Worm (Caenorhabditis elegans) whole organism, young adult: ENCODE measurements around the gene Y39A3B.1.

Source experiments
- B0261.1 ChIP-seq: sonication (generic microtip); optimal IDR thresholded peaks from 2 replicates; lab custom pipeline; 2016; ENCODE audit warnings: mild to moderate bottlenecking, missing genetic modification characterization, moderate library complexity, missing compliant biosample characterization
- dox-1 ChIP-seq: fragments of 200-800 bp; sonication (Bioruptor generic); IDR thresholded peaks from 2 replicates; pipeline ENCODE4 v1.3.6; 2022; ENCODE audit warnings: missing genetic modification reagents, missing genetic modification characterization, missing compliant biosample characterization
- efl-1 ChIP-seq: fragments of 150-350 bp; optimal IDR thresholded peaks from 2 replicates; lab custom pipeline; 2014; ENCODE audit warnings: missing biosample characterization, missing genetic modification reagents, missing genetic modification characterization
- mxl-1 ChIP-seq: sonication (generic microtip); optimal IDR thresholded peaks from 2 replicates; lab custom pipeline; 2016; ENCODE audit warnings: missing genetic modification characterization, missing compliant biosample characterization
- nfyb-1 ChIP-seq: fragments of 200-800 bp; sonication (Bioruptor generic); IDR thresholded peaks from 2 replicates; pipeline ENCODE4 v1.3.6; 2022; ENCODE audit warnings: missing genetic modification reagents, missing genetic modification characterization, missing compliant biosample characterization
- pbrm-1 ChIP-seq: fragments of 200-800 bp; sonication (Bioruptor generic); IDR thresholded peaks from 2 replicates; pipeline ENCODE4 v1.3.6; 2022; ENCODE audit warnings: missing genetic modification reagents, missing genetic modification characterization, missing compliant biosample characterization
- sdz-38 ChIP-seq: sonication (generic microtip); optimal IDR thresholded peaks from 2 replicates; lab custom pipeline; 2016; ENCODE audit warnings: missing genotype, missing genetic modification characterization, missing compliant biosample characterization
- snpc-3.4 ChIP-seq: sonication (generic microtip); optimal IDR thresholded peaks from 2 replicates; lab custom pipeline; 2017; ENCODE audit warnings: missing genetic modification characterization, mild to moderate bottlenecking, missing compliant biosample characterization, antibody characterized with exemption, moderate library complexity, missing genotype, missing genetic modification reagents

- TF ChIP-seq sdz-38 (tag; lab: Kevin White, UChicago) (no peak), nfyb-1 (GFP tag; lab: Robert Waterston, UW) (no peak), snpc-3.4 (tag; lab: Kevin White, UChicago) (no peak), dox-1 (no peak), mxl-1 (tag; lab: Kevin White, UChicago) (no peak), pbrm-1 (GFP tag; lab: Robert Waterston, UW) (no peak), B0261.1 (tag; lab: Kevin White, UChicago) (no peak), efl-1 (GFP tag; lab: Kevin White, UChicago) (no peak)
Observed at ce11 chrIII:2005729-2006128, at the start of gene Y39A3B.1.
